Worm (Caenorhabditis elegans) whole organism, early embryonic: ENCODE results near the gene C45G9.15.

Experiments used
- B0310.2 ChIP-seq: sonication (generic microtip); optimal IDR thresholded peaks from 2 replicates; lab custom pipeline; 2016; ENCODE audit warnings: mild to moderate bottlenecking, missing genetic modification characterization, missing compliant biosample characterization
- F13C5.2 ChIP-seq: sonication (generic microtip); optimal IDR thresholded peaks from 2 replicates; lab custom pipeline; 2017; ENCODE audit warnings: mild to moderate bottlenecking, missing genetic modification characterization, inconsistent platforms, missing compliant biosample characterization
- aly-1 ChIP-seq: sonication (generic microtip); optimal IDR thresholded peaks from 2 replicates; lab custom pipeline; 2016; ENCODE audit warnings: missing genetic modification characterization, missing compliant biosample characterization
- ama-1 ChIP-seq: fragments of 150-350 bp; optimal IDR thresholded peaks from 2 replicates; lab custom pipeline; 2014
- ceh-13 ChIP-seq: fragments of 200-800 bp; sonication (Bioruptor generic); optimal IDR thresholded peaks from 2 replicates; lab custom pipeline; 2018; ENCODE audit warnings: mild to moderate bottlenecking, missing genetic modification characterization, missing compliant biosample characterization
- ceh-36 ChIP-seq: sonication (generic microtip); optimal IDR thresholded peaks from 2 replicates; lab custom pipeline; 2016; ENCODE audit warnings: missing genetic modification characterization, inconsistent platforms, missing compliant biosample characterization
- ets-7 ChIP-seq: sonication (generic microtip); optimal IDR thresholded peaks from 2 replicates; lab custom pipeline; 2016; ENCODE audit warnings: missing genotype, missing genetic modification characterization, missing compliant biosample characterization
- flt-1 ChIP-seq: fragments of 200-800 bp; sonication (Bioruptor generic); IDR thresholded peaks from 2 replicates; pipeline ENCODE4 v1.3.6; 2022; ENCODE audit warnings: missing genetic modification characterization, missing compliant biosample characterization
- hmbx-1 ChIP-seq: sonication (generic microtip); optimal IDR thresholded peaks from 2 replicates; lab custom pipeline; 2016; ENCODE audit warnings: mild to moderate bottlenecking, missing genetic modification characterization, missing compliant biosample characterization
- hmg-4 ChIP-seq: fragments of 200-800 bp; sonication (Bioruptor generic); optimal IDR thresholded peaks from 2 replicates; lab custom pipeline; 2018; ENCODE audit warnings: mild to moderate bottlenecking, missing genetic modification characterization, missing compliant biosample characterization
- hnd-1 ChIP-seq: sonication (generic microtip); optimal IDR thresholded peaks from 2 replicates; lab custom pipeline; 2016; ENCODE audit warnings: missing genetic modification characterization, missing compliant biosample characterization
- pes-1 ChIP-seq: fragments of 200-800 bp; sonication (Bioruptor generic); IDR thresholded peaks from 2 replicates; pipeline ENCODE4 v1.3.6; 2022; ENCODE audit warnings: missing genetic modification reagents, missing genetic modification characterization, missing compliant biosample characterization
- scrt-1 ChIP-seq: fragments of 200-800 bp; sonication (Bioruptor generic); IDR thresholded peaks from 2 replicates; pipeline ENCODE4 v1.3.6; 2022; ENCODE audit warnings: missing genetic modification characterization, missing compliant biosample characterization
- sea-1 ChIP-seq: fragments of 200-800 bp; sonication (Bioruptor generic); conservative IDR thresholded peaks from 2 replicates; pipeline ENCODE4 v1.3.6; 2022; ENCODE audit warnings: missing genetic modification characterization, missing compliant biosample characterization
- tbx-11 ChIP-seq: fragments of 200-800 bp; sonication (Bioruptor generic); IDR thresholded peaks from 2 replicates; pipeline ENCODE4 v1.3.6; 2022; ENCODE audit warnings: missing genetic modification characterization, missing compliant biosample characterization
- tbx-37 ChIP-seq: fragments of 200-800 bp; sonication (Bioruptor generic); conservative IDR thresholded peaks from 2 replicates; pipeline ENCODE4 v1.3.6; 2022; ENCODE audit warnings: missing genetic modification reagents, missing genetic modification characterization, missing compliant biosample characterization
- tra-4 ChIP-seq: sonication (generic microtip); optimal IDR thresholded peaks from 2 replicates; lab custom pipeline; 2017; ENCODE audit warnings: missing genetic modification characterization, missing compliant biosample characterization

The C45G9.15 gene

DNA sequence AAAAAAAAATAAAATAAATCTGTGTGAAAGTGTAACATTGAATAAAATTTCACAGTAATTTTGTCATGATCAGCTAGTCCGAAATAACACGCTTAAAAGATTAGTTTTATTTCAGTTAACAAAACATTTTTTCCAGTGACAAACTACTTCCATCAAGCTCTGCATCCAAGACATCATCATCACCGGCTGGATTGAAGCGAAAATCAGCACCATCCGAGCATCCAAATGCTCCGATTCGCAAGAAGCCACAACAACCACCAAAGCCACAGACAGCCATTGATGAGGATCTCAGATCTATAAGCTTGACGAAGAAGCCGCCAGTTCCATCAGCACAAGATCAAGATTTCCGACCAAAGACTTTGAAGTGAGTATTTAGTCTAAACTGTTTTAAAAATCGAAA is 24.6 kb downstream of the C45G9.15 start:
- TF ChIP-seq ama-1 (lab: Kevin White, UChicago) (peak; percentile 27), ets-7 (tag; lab: Kevin White, UChicago) (no peak), hnd-1 (tag; lab: Kevin White, UChicago) (no peak), hmbx-1 (no peak), pes-1 (no peak), F13C5.2 (tag; lab: Kevin White, UChicago) (no peak), aly-1 (tag; lab: Kevin White, UChicago) (no peak), ceh-36 (tag; lab: Kevin White, UChicago) (no peak), hmg-4 (GFP tag; lab: Kevin White, UChicago) (no peak), flt-1 (GFP tag; lab: Robert Waterston, UW) (no peak), scrt-1 (GFP tag; lab: Robert Waterston, UW) (no peak), sea-1 (GFP tag; lab: Robert Waterston, UW) (0 out of 2 replicates have a peak, but pooled peaks have one; percentile 16), B0310.2 (tag; lab: Kevin White, UChicago) (peak; percentile 32), ceh-13 (GFP tag; lab: Kevin White, UChicago) (no peak), tra-4 (tag; lab: Kevin White, UChicago) (no peak), tbx-37 (GFP tag; lab: Robert Waterston, UW) (no peak), tbx-11 (GFP tag; lab: Robert Waterston, UW) (no peak)

DNA sequence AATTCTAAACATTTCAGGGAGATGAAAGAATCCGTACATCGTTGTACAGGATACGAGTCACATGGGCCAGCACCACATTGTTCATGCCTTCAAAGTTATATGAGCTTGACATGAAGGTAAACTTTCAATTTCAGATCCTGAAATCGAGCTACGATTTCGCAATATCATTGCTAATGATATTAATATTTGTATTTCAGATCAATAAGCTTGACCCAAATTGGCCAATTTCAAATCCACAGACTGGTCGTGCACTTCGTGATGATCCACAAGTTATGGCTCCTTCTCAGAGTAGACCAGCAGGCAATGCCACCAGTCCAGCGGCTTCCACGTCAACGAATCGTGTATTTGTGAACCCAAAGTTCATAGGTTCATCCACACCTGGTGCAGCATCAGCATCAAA is 25.5 kb downstream of the C45G9.15 start:
- no peak for TF ChIP-seq aly-1 (tag; lab: Kevin White, UChicago)
- no peak for TF ChIP-seq flt-1 (GFP tag; lab: Robert Waterston, UW)

DNA sequence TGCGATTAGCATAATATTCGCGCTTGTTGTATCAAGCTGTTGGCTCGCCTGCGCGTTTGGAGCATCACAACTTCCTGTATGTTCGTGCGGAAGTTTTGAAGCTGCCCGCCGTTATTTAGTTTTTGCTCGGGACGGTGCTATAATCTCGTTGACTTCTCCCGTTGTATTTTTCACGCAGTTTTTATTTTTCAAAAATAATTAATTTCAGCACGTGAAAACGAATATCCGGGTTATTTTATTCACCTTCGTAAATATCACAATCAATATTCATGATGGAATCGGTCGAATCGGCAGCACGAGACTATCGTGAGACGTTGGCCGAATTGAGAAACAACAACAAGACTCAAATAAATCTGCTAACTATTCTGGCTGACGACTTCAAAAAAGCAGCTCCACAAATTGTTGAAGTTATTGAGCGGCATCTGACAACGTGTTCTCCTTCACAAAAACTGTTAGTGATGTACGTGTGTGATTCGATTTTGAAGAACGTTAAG is 26.7 kb downstream of the C45G9.15 start:
- no peak for TF ChIP-seq sea-1 (GFP tag; lab: Robert Waterston, UW)
- TF ChIP-seq ama-1 (lab: Kevin White, UChicago): peak; percentile 62
- no peak for TF ChIP-seq tbx-37 (GFP tag; lab: Robert Waterston, UW)
- no peak for TF ChIP-seq scrt-1 (GFP tag; lab: Robert Waterston, UW)

DNA sequence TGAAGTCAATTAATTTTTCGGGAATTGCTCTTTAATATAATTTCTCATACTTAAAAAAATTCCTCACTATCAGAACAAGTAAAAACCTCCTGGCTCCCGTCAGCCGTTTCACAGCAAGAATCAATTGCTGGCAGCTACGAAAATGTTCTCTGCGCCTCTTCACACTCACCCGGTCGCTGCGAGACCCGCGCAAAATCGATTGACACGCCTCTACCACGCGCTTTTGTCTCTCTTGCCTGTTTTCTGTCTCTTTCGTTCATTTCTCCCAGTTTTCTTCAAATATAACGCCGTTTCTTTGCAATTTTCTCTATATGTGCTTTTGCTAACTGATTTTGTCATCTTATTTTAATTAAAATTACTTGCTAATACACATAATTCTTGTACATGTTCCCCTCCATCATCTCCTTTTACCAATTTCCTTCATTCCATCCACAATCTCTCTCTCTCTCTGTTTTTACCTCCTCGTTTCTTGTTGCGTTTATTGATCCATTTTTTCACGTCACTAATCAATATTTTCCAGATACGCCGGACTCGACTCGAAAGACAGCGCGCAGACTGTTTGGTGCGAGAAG is 27.4 kb downstream of the C45G9.15 start, which contains the start of gene pcf-11:
TSS of gene pcf-11 (plus strand) at position 522 of the 572 bp plus-strand sequence.
- TF ChIP-seq tra-4 (tag; lab: Kevin White, UChicago) (peak; percentile 31), ama-1 (lab: Kevin White, UChicago) (no peak), tbx-11 (GFP tag; lab: Robert Waterston, UW) (no peak)

DNA sequence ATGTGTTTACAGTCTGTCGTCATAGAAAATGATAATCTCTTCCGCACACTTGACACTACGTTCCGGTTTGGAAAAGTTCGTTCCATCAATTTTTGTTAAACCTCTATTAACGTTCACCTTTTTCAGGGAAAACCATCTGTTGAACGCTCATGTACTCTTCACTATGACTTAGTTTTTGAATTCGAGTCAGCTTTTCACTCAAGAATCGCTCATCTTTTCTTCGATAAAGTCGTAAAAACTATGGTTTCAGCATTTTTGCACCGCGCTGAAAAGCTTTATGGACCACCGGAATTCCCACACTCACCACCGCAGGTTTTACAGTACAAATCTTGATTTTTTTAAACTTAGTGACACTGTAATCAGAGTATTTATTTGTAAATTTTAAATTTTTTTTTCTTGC is 28.2 kb downstream of the C45G9.15 start:
- no peak for TF ChIP-seq aly-1 (tag; lab: Kevin White, UChicago)
- no peak for TF ChIP-seq ama-1 (lab: Kevin White, UChicago)
- TF ChIP-seq sea-1 (GFP tag; lab: Robert Waterston, UW): no peak
- TF ChIP-seq flt-1 (GFP tag; lab: Robert Waterston, UW): no peak

DNA sequence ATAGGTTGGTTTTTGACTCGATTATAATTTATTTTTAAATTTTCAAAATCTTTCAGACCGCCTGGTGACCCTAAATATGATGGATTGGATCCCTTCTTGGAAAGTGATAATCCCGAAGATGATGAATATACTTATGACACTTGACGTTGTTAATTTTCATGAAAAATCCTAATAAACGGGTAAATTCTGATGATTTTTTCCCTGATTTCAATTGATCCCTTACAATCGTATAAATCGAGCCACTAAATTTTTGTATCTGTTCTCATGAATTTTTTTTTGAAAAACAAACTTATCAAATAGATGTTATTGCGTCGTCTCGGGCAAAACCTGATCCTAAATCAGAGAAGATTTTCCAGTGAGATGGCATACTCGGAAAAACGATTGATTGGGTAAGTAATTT is 28.9 kb downstream of the C45G9.15 start, which contains the start of gene R144.13:
TSS of gene R144.13 (plus strand) at position 301 of the 400 bp plus-strand sequence.
- TF ChIP-seq hmbx-1: no peak
- TF ChIP-seq scrt-1 (GFP tag; lab: Robert Waterston, UW): no peak
- no peak for TF ChIP-seq tbx-11 (GFP tag; lab: Robert Waterston, UW)
- no peak for TF ChIP-seq ceh-36 (tag; lab: Kevin White, UChicago)
- no peak for TF ChIP-seq hnd-1 (tag; lab: Kevin White, UChicago)
- TF ChIP-seq ets-7 (tag; lab: Kevin White, UChicago): no peak
- TF ChIP-seq pes-1: no peak
- no peak for TF ChIP-seq ceh-13 (GFP tag; lab: Kevin White, UChicago)
- no peak for TF ChIP-seq ama-1 (lab: Kevin White, UChicago)
- TF ChIP-seq aly-1 (tag; lab: Kevin White, UChicago): no peak
- no peak for TF ChIP-seq tbx-37 (GFP tag; lab: Robert Waterston, UW)
- no peak for TF ChIP-seq tra-4 (tag; lab: Kevin White, UChicago)
- no peak for TF ChIP-seq flt-1 (GFP tag; lab: Robert Waterston, UW)
- no peak for TF ChIP-seq B0310.2 (tag; lab: Kevin White, UChicago)

DNA sequence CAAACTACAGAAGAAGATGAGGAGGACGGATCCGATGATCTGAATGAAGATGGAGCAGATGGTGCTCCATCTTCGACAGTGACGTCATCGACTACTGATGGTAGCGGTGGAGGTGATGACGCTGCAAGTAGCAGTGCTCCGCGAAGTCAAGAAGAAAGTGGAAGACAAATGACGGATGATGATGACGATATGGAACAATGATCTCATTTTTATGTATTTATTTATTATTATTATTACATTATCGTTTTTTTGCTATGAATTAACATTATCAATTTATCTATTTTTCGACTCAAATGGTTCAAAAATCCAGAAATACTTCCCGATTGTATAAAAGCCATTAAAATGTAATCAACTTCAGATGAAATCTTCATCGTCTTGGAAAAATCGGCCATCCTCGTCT is 30.2 kb downstream of the C45G9.15 start, which contains the start of gene R144.3:
TSS of gene R144.3 (plus strand) at position 301 of the 400 bp plus-strand sequence.
- TF ChIP-seq ceh-13 (GFP tag; lab: Kevin White, UChicago): no peak
- no peak for TF ChIP-seq aly-1 (tag; lab: Kevin White, UChicago)
- TF ChIP-seq hmg-4 (GFP tag; lab: Kevin White, UChicago): no peak
- no peak for TF ChIP-seq ceh-36 (tag; lab: Kevin White, UChicago)
- no peak for TF ChIP-seq pes-1

DNA sequence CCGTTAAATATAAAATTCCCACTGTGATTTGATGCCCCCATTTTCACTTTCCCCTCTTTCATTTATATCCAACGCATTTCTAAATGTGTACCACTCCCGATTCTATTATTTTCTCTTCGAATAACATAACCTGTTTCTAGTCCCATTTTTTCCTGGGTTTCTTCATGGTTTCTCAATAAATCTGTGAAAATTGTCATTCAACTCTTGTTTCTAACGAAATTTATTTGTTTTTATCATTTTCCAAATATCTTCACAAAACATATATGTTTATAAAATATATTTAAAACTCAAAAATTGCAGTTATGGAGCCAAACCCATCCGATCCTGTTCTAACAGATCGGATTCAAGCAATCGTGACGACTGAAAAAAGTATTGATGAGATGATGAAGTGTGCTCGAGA is 30.9 kb downstream of the C45G9.15 start, which contains the start of gene mdt-11:
TSS of gene mdt-11 (plus strand) at position 301 of the 400 bp plus-strand sequence.
- TF ChIP-seq tbx-11 (GFP tag; lab: Robert Waterston, UW) (no peak), ceh-13 (GFP tag; lab: Kevin White, UChicago) (no peak), tra-4 (tag; lab: Kevin White, UChicago) (no peak)
